Fruit fly (Drosophila melanogaster): ENCODE data around the gene RunxA.

Gene RunxA

dm6 chrX:20623673-20624072 lies at the start of gene RunxA:
RunxA (minus strand) TSS chrX:20623773.
- TF ChIP-seq CTCF (optimal IDR thresholded peaks at IDR 0.05) (no peak), CG8478 (optimal IDR thresholded peaks at IDR 0.05) (no peak)

DNA sequence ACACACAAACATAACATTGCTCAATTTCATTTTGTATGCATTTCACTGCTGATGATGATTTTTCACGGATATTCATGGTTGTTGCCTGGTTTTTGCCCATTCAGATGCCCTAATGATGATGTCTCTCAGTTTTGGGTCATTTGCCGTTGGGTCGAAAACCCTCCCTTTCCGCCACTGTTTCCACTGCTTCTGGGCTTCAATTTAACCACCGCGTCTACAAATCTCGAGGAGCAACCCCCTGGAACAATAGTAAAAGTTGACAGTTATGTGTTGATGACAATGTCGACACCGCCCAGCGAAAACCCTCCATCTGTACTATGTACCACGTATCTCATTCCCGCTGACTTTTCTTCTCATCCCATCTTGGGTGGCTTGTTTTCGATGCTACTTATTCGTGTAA lies 42.8 kb upstream of the RunxA start:
- TF ChIP-seq CTCF (optimal IDR thresholded peaks at IDR 0.05) (no peak), CG8478 (optimal IDR thresholded peaks at IDR 0.05) (no peak)

DNA sequence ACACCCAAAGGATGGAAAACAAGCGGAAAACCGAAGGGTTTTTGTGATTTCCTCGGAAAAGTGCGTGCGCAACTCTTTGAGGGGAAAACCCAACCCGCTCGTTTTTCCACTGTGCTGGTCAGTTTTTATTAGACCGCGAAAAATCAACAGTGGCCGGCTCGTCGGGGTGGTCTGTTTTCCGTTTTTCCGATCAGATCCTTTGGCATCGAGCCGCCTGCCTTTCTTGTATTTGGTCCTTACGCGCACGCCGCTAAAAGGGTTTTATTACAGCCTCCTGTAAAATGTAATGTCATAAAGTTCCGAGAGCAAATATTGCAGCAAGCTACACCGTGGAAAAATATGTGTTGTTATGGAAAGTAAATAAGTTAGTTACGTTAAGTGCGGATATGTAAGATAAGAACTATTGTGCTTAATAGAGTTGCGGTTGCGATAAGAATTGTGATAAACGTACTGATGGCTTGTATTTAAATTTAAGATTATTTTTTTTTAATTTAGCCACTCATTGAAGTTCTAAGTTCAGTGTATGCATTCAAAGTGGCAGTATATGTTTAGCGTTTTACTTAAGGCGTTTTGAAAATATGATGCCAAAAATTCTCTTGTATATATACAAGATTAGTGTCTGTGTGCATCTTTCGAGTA lies 39.5 kb upstream of the RunxA start:
- TF ChIP-seq CTCF (optimal IDR thresholded peaks at IDR 0.05) (no peak), CG8478 (optimal IDR thresholded peaks at IDR 0.05) (no peak)

DNA sequence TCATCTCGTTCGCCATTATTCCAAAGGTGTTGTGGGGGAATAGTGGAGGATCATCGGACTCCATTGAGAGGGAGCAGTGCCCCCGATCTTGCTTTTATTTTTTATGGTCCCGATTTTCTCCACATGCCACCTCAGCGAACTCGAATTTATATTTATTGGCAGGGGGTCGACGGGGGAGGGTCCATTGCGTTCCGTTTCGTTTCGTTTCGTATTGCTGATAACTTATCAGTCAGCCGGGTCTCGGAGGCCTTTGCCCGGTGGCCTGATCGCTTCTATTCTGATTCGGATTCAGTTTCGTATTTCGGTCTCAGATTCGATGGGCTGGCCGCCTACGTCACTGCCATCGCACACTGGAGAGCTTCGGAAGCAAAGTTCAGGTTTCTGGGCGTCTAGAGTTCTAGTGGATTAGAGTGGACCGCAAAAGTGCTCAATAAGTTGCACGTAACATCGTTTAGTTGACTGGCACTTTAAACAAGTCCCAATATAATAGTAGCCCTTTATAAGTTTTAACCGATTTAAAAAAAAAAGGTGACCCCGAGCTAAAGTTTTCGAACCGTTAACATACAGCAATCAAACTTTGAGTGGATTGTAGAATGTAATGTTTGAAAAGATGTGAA lies 38.1 kb upstream of the RunxA start, which contains the start of gene CG1835:
Gene CG1835, plus strand, starts transcription at position 306 of the 617 bp plus-strand sequence.
- TF ChIP-seq CG8478 (optimal IDR thresholded peaks at IDR 0.05) (no peak), CTCF (optimal IDR thresholded peaks at IDR 0.05) (no peak)

- TF ChIP-seq CG8478 (optimal IDR thresholded peaks at IDR 0.05) (no peak), CTCF (optimal IDR thresholded peaks at IDR 0.05) (no peak)
These were observed 35.1 kb upstream of the RunxA start for dm6 chrX:20658627-20659026.

DNA sequence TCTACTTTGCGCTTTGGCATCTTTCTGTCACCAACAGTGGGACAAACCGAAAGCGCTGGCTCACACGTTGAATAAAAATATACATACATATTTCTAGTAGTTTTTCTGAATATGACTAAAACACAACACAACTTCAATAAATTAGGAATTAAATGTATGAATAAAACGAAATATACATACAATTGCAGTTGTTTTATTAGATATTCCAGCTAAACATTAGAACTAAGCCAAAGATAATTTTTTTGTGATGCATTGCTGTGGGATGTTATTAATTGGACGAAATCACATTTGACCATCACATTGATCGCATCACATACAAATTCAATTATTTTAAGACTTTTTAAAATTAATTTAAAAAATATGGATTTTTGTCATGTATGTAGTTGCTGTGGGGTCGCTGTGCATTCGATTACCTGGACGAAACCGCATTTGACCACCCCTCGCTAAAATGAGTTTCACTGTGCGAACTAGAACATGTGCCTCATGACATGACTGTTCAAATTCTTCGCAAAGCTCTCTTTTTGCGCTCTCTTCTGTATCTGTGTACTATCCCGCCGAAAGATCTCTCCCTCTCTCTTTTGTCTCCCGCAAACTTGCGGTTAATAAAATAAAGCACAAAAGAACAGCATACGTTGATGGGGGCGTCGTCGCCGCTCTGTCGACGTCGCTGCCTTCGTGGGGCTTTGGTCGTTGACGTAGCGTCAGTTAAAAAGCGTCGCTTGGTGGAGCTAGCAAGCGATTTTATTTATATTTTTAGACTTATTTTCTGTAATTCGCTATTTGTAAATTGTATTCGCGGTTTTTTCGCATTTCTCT lies 33.2 kb upstream of the RunxA start, which contains the start of gene Cyp6v1:
Gene Cyp6v1, plus strand, starts transcription at position 588 of the 816 bp plus-strand sequence.
- TF ChIP-seq CG8478 (optimal IDR thresholded peaks at IDR 0.05) (no peak), CTCF (optimal IDR thresholded peaks at IDR 0.05) (no peak)

DNA sequence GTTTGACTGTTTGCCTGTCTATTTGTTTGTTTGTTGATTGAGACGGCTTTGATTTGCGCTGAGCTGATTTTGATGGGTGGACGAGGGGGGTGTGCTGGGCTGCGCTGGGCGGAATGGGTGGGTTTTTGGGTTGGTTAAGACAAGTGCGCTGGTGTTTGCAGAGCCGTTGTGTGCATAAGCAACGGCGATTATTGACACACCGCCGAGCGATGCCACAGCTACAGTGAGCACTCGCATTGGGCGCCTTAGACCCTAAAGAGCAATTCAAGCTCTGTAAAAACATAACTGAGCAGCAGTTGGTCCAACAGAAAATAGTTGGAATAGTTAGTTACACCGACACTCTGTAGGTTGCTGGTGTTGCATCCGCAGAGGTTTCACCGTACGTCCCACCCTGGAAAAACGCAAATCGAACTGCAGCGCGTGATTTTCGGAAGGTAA lies 31.4 kb upstream of the RunxA start:
- TF ChIP-seq CG8478 (optimal IDR thresholded peaks at IDR 0.05) (no peak), CTCF (optimal IDR thresholded peaks at IDR 0.05) (no peak)

DNA sequence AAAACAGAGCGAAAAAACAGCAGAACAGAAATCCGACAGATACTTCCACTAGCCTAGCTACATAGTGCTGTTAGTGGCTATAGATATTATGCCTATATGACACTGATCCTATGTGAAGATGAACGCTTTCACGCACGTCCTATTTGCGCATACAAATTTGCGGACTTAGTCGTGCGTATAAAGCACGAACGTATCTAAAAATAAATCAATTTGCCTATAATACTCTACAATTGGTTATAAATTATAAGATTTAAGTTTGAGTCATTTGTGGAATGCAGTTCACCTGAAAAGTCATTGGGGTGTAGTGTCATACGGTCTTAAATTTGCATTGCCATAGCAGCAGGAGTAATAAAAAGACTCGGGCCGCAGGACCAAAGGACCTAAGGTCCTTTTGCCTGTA lies 28.8 kb upstream of the RunxA start:
- TF ChIP-seq CTCF (optimal IDR thresholded peaks at IDR 0.05) (no peak), CG8478 (optimal IDR thresholded peaks at IDR 0.05) (no peak)

DNA sequence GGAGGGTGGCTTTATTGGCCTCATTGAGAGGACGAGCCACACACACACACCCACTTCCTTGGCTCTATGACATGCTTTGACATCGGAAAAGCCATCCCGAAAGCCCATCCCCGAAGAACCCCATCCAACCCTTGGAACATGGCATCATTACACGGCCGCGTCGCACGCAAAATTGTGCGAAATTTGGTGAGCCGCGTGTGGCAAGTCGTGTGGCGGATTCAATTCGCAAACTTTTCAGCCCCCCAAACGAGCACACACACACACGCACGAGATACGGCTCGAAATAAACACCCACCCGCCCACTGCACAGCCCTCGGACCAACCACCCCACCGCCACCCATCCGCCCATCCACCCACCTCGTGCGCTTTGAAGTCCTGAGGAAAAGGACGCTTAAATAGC lies 22.6 kb upstream of the RunxA start:
- TF ChIP-seq CG8478 (optimal IDR thresholded peaks at IDR 0.05), result no peak
- TF ChIP-seq CTCF (optimal IDR thresholded peaks at IDR 0.05), result no peak

dm6 chrX:20643964-20644363 lies 20.4 kb upstream of the RunxA start:
- no peak for TF ChIP-seq CTCF (optimal IDR thresholded peaks at IDR 0.05)
- no peak for TF ChIP-seq CG8478 (optimal IDR thresholded peaks at IDR 0.05)

DNA sequence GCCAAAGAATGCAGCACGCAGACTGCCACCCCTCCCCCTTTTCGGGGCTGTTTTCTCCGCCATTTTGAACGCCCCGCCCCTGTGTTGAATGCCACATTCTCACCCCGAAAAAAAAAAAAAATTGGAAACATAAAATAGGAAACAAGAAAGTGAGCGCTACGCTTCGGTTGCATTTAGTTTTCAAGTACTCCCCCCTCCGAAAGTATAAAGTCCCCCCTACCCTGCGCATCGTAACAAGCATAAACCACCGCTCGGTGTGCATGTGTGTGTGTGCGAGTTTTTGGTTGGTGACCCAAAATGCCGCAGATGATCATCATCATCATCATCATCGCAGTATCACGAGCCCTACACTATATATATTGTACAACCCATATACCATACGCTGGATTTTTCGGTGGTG lies 19.8 kb upstream of the RunxA start:
- no peak for TF ChIP-seq CTCF (optimal IDR thresholded peaks at IDR 0.05)
- TF ChIP-seq CG8478 (optimal IDR thresholded peaks at IDR 0.05), result no peak

- TF ChIP-seq CG8478 (optimal IDR thresholded peaks at IDR 0.05) (no peak), CTCF (optimal IDR thresholded peaks at IDR 0.05) (no peak)
These were observed 14.5 kb upstream of the RunxA start for dm6 chrX:20638054-20638453.

DNA sequence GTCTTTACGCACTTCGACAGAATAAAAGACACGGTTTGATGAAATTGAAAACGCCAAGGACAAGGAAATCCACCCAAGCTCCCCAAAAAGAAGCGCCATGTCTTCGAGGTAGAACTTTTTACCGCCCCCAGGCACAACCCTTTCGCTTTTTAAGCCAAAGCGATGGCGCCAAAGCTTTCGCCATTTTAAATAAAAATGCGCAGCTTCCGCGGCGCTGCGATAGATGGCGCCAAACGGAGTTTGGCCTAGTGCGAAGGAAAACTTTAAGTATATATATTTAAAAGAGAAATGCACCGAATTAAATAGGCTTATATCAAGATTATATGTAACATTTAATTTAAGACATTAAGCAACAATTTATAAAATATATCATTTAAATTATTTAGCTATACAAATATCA lies 13.2 kb upstream of the RunxA start:
- TF ChIP-seq CTCF (optimal IDR thresholded peaks at IDR 0.05) (peak; percentile 40 to 72), CG8478 (optimal IDR thresholded peaks at IDR 0.05) (no peak)

DNA sequence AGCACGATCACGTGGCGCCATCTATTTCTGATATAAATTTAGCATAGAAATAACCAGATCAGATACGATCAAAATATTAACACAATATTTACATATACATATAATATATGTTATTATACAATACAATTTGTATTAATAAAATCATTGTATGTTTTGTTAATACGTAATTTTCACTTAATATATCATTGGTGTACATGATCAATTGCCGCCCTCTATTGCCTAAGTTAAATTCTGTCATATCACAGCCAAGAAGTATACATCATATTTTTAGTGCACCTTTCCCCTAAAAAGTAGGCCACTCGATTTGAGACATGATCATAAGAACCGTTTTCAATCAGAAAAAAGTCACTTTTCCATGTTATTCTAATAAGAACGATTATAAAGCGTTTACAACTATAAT lies 8.5 kb upstream of the RunxA start:
- TF ChIP-seq CG8478 (optimal IDR thresholded peaks at IDR 0.05) (no peak), CTCF (optimal IDR thresholded peaks at IDR 0.05) (peak; percentile 69 to 85)

- no peak for TF ChIP-seq CG8478 (optimal IDR thresholded peaks at IDR 0.05)
- TF ChIP-seq CTCF (optimal IDR thresholded peaks at IDR 0.05), result no peak
These were observed 7.6 kb upstream of the RunxA start for dm6 chrX:20631160-20631559.

DNA sequence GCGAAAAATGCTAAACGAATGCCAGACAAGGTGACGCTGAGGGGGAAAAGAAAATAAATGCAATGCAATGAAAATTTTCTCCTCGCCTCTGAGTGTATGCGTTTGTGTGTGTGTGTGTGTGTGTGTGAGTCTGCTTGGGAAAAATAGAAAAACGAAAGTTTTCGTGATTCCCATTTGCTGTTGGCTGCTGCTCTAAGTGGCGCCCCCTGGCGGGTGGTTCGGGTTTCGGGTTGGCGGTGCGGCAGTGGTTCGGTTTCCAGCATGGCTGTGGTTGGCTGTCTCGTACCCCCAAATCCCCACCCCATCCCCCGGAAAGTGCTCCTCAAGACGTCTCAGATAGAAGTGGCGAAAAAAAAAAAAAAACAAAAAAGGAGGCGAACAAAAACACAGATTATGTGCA lies 5.8 kb upstream of the RunxA start:
- peak; percentile 65 to 70 for TF ChIP-seq CTCF (optimal IDR thresholded peaks at IDR 0.05)
- TF ChIP-seq CG8478 (optimal IDR thresholded peaks at IDR 0.05), result no peak

Measured in S2 (cell line).